Fruit fly (Drosophila melanogaster) whole organism, prepupa: ENCODE measurements around the gene CG10096.

Experiments
- Blimp-1 ChIP-seq: fragments of 200-800 bp; sonication (Bioruptor generic); optimal IDR thresholded peaks from 3 replicates; lab custom pipeline; 2017; ENCODE audit warnings: missing biosample characterization, missing genetic modification characterization, mild to moderate bottlenecking, moderate library complexity, missing genetic modification reagents
- CG1621 ChIP-seq: fragments of 200-800 bp; sonication (Bioruptor generic); optimal IDR thresholded peaks from 3 replicates; lab custom pipeline; 2018; ENCODE audit warnings: missing biosample characterization, mild to moderate bottlenecking, missing genetic modification characterization
- CG16779 ChIP-seq: fragments of 200-800 bp; sonication (Bioruptor generic); optimal IDR thresholded peaks from 3 replicates; lab custom pipeline; 2017; ENCODE audit warnings: missing biosample characterization, mild to moderate bottlenecking, missing genetic modification characterization
- CG6854 ChIP-seq: fragments of 200-800 bp; sonication (Bioruptor generic); optimal IDR thresholded peaks from 2 replicates; lab custom pipeline; 2017; ENCODE audit warnings: missing biosample characterization, mild to moderate bottlenecking, missing genetic modification characterization
- Gug ChIP-seq: fragments of 200-800 bp; sonication (Bioruptor generic); IDR thresholded peaks from 2 replicates; pipeline ENCODE4 v1.3.6; 2022; ENCODE audit warnings: missing biosample characterization, missing genetic modification characterization
- Hr4 ChIP-seq: fragments of 200-800 bp; sonication (Bioruptor generic); optimal IDR thresholded peaks from 3 replicates; lab custom pipeline; 2016; ENCODE audit warnings: missing biosample characterization, missing genetic modification characterization
- Lpt ChIP-seq: fragments of 200-800 bp; sonication (Bioruptor generic); optimal IDR thresholded peaks from 3 replicates; lab custom pipeline; 2016; ENCODE audit warnings: missing biosample characterization, missing genetic modification characterization
- Sox102F ChIP-seq: fragments of 200-800 bp; sonication (Bioruptor generic); optimal IDR thresholded peaks from 2 replicates; lab custom pipeline; 2016; ENCODE audit warnings: missing biosample characterization, mild to moderate bottlenecking, missing genetic modification characterization
- net ChIP-seq: fragments of 200-800 bp; sonication (Bioruptor generic); optimal IDR thresholded peaks from 3 replicates; lab custom pipeline; 2016; ENCODE audit warnings: missing biosample characterization, missing genetic modification characterization
- pdm3 ChIP-seq: fragments of 200-800 bp; sonication (Bioruptor generic); optimal IDR thresholded peaks from 3 replicates; lab custom pipeline; 2016; ENCODE audit warnings: missing biosample characterization, missing genetic modification characterization

dm6 chr3R:12341374-12341773 lies 54.4 kb downstream of the CG10096 start, which contains the start of gene Sgsf:
- no peak for TF ChIP-seq Hr4 (GFP tag; lab: Kevin White, UChicago)
- TF ChIP-seq CG1621 (tag; lab: Kevin White, UChicago) = no peak
- TF ChIP-seq Gug (GFP tag; lab: Robert Waterston, UW) = no peak
- no peak for TF ChIP-seq pdm3 (GFP tag; lab: Kevin White, UChicago)
- no peak for TF ChIP-seq CG6854
- TF ChIP-seq Lpt (GFP tag; lab: Kevin White, UChicago) = no peak
- no peak for TF ChIP-seq net
- no peak for TF ChIP-seq Sox102F
- no peak for TF ChIP-seq Blimp-1 (GFP tag; lab: Kevin White, UChicago)
- no peak for TF ChIP-seq CG16779
